Worm (Caenorhabditis elegans) whole organism, young adult: ENCODE measurements around the gene F20D6.11.

Experiments
- C06A6.2 ChIP-seq: fragments of 200-800 bp; sonication (Bioruptor generic); conservative IDR thresholded peaks from 2 replicates; pipeline ENCODE4 v1.3.6; 2022; ENCODE audit warnings: missing genetic modification characterization, missing compliant biosample characterization
- C17E4.6 ChIP-seq: fragments of 200-800 bp; sonication (Bioruptor generic); IDR thresholded peaks from 2 replicates; pipeline ENCODE4 v1.3.6; 2022; ENCODE audit warnings: missing genetic modification reagents, missing genetic modification characterization, missing compliant biosample characterization
- F23B12.7 ChIP-seq: sonication (generic microtip); optimal IDR thresholded peaks from 2 replicates; lab custom pipeline; 2017; ENCODE audit warnings: missing genetic modification characterization, mild to moderate bottlenecking, missing compliant biosample characterization, antibody characterized with exemption, moderate library complexity; ENCODE audit not compliant: insufficient read depth
- F37B4.10 ChIP-seq: fragments of 200-800 bp; sonication (Bioruptor generic); IDR thresholded peaks from 2 replicates; pipeline ENCODE4 v1.3.6; 2022; ENCODE audit warnings: missing genetic modification characterization, missing compliant biosample characterization
- F57C9.4 ChIP-seq: sonication (generic microtip); optimal IDR thresholded peaks from 2 replicates; lab custom pipeline; 2017; ENCODE audit warnings: mild to moderate bottlenecking, missing genetic modification characterization, missing compliant biosample characterization
- T07F8.4 ChIP-seq: sonication (generic microtip); optimal IDR thresholded peaks from 2 replicates; lab custom pipeline; 2016; ENCODE audit warnings: mild to moderate bottlenecking, missing genetic modification characterization, moderate library complexity, missing compliant biosample characterization
- Y79H2A.3 ChIP-seq: fragments of 200-800 bp; sonication (Bioruptor generic); conservative IDR thresholded peaks from 2 replicates; pipeline ENCODE4 v1.3.6; 2022; ENCODE audit warnings: missing genetic modification reagents, missing genetic modification characterization, missing compliant biosample characterization
- ZK185.1 ChIP-seq: sonication (generic microtip); optimal IDR thresholded peaks from 2 replicates; lab custom pipeline; 2016; ENCODE audit warnings: mild to moderate bottlenecking, missing genetic modification characterization, missing compliant biosample characterization; ENCODE audit not compliant: poor library complexity, severe bottlenecking
- attf-5 ChIP-seq: fragments of 200-800 bp; sonication (Bioruptor generic); optimal IDR thresholded peaks from 2 replicates; lab custom pipeline; 2018; ENCODE audit warnings: mild to moderate bottlenecking, missing genetic modification characterization, missing compliant biosample characterization
- attf-6 ChIP-seq: fragments of 200-800 bp; sonication (Bioruptor generic); IDR thresholded peaks from 2 replicates; pipeline ENCODE4 v1.3.6; 2022; ENCODE audit warnings: missing genetic modification reagents, missing genetic modification characterization, missing compliant biosample characterization
- ceh-100 ChIP-seq: fragments of 200-800 bp; sonication (Bioruptor generic); IDR thresholded peaks from 2 replicates; pipeline ENCODE4 v1.3.6; 2022; ENCODE audit warnings: missing genetic modification reagents, missing genetic modification characterization, missing compliant biosample characterization
- dpl-1 ChIP-seq: fragments of 150-350 bp; optimal IDR thresholded peaks from 2 replicates; lab custom pipeline; 2014; ENCODE audit warnings: missing biosample characterization, missing genetic modification reagents, missing genetic modification characterization
- hlh-26 ChIP-seq: fragments of 200-800 bp; sonication (Bioruptor generic); conservative IDR thresholded peaks from 2 replicates; pipeline ENCODE4 v1.3.6; 2022; ENCODE audit warnings: missing genetic modification reagents, missing genetic modification characterization, missing compliant biosample characterization
- hmg-1.2 ChIP-seq: fragments of 200-800 bp; sonication (Bioruptor generic); IDR thresholded peaks from 2 replicates; pipeline ENCODE4 v1.3.6; 2022; ENCODE audit warnings: missing genetic modification reagents, missing genetic modification characterization, missing compliant biosample characterization
- hmg-20 ChIP-seq: fragments of 200-800 bp; sonication (Bioruptor generic); IDR thresholded peaks from 2 replicates; pipeline ENCODE4 v1.3.6; 2022; ENCODE audit warnings: missing genetic modification reagents, missing genetic modification characterization, missing compliant biosample characterization
- let-526 ChIP-seq: fragments of 200-800 bp; sonication (Bioruptor generic); IDR thresholded peaks from 2 replicates; pipeline ENCODE4 v1.3.6; 2022; ENCODE audit warnings: missing genetic modification reagents, missing genetic modification characterization, missing compliant biosample characterization
- let-607 ChIP-seq, 2 experiments: fragments of 200-800 bp in 1 of 2; sonication (Bioruptor generic) in 1 of 2; sonication (generic microtip) in 1 of 2; optimal IDR thresholded peaks; 2 replicates each; lab custom pipeline; 2016 to 2018; ENCODE audit warnings: mild to moderate bottlenecking in 2 of 2, missing compliant biosample characterization in 2 of 2, missing genetic modification characterization in 2 of 2, moderate library complexity in 2 of 2, missing genotype in 1 of 2
- lin-54 ChIP-seq: fragments of 200-800 bp; sonication (Bioruptor generic); optimal IDR thresholded peaks from 2 replicates; lab custom pipeline; 2018; ENCODE audit warnings: mild to moderate bottlenecking, missing genetic modification characterization, missing compliant biosample characterization
- lir-1 ChIP-seq: fragments of 200-800 bp; sonication (Bioruptor generic); conservative IDR thresholded peaks from 2 replicates; pipeline ENCODE4 v1.3.6; 2022; ENCODE audit warnings: missing genetic modification reagents, missing genetic modification characterization, missing compliant biosample characterization
- lsl-1 ChIP-seq: fragments of 200-800 bp; sonication (Bioruptor generic); optimal IDR thresholded peaks from 2 replicates; lab custom pipeline; 2018; ENCODE audit warnings: mild to moderate bottlenecking, missing genetic modification characterization, moderate library complexity, missing compliant biosample characterization
- lsy-27 ChIP-seq: sonication (generic microtip); optimal IDR thresholded peaks from 2 replicates; lab custom pipeline; 2017; ENCODE audit warnings: missing genetic modification characterization, mild to moderate bottlenecking, missing compliant biosample characterization, antibody characterized with exemption, missing genotype, borderline replicate concordance; ENCODE audit not compliant: insufficient read depth
- madf-3 ChIP-seq: fragments of 200-800 bp; sonication (Bioruptor generic); IDR thresholded peaks from 2 replicates; pipeline ENCODE4 v1.3.6; 2022; ENCODE audit warnings: missing genetic modification reagents, missing genetic modification characterization, missing compliant biosample characterization
- madf-6 ChIP-seq: fragments of 200-800 bp; sonication (Bioruptor generic); IDR thresholded peaks from 2 replicates; pipeline ENCODE4 v1.3.6; 2022; ENCODE audit warnings: missing genetic modification reagents, missing genetic modification characterization, missing compliant biosample characterization
- mes-4 ChIP-seq: sonication (generic microtip); optimal IDR thresholded peaks from 2 replicates; lab custom pipeline; 2016; ENCODE audit warnings: missing genotype, missing genetic modification characterization, missing compliant biosample characterization
- nfyb-1 ChIP-seq: fragments of 200-800 bp; sonication (Bioruptor generic); IDR thresholded peaks from 2 replicates; pipeline ENCODE4 v1.3.6; 2022; ENCODE audit warnings: missing genetic modification reagents, missing genetic modification characterization, missing compliant biosample characterization
- nhr-120 ChIP-seq: fragments of 200-800 bp; sonication (Bioruptor generic); IDR thresholded peaks from 2 replicates; pipeline ENCODE4 v1.3.6; 2022; ENCODE audit warnings: missing genetic modification characterization, missing compliant biosample characterization
- nhr-80 ChIP-seq: sonication (generic microtip); optimal IDR thresholded peaks from 2 replicates; lab custom pipeline; 2016; ENCODE audit warnings: missing genetic modification characterization, missing compliant biosample characterization
- nhr-90 ChIP-seq: sonication (generic microtip); optimal IDR thresholded peaks from 2 replicates; lab custom pipeline; 2016; ENCODE audit warnings: missing genotype, mild to moderate bottlenecking, missing genetic modification characterization, missing compliant biosample characterization
- pbrm-1 ChIP-seq: fragments of 200-800 bp; sonication (Bioruptor generic); IDR thresholded peaks from 2 replicates; pipeline ENCODE4 v1.3.6; 2022; ENCODE audit warnings: missing genetic modification reagents, missing genetic modification characterization, missing compliant biosample characterization
- repo-1 ChIP-seq: sonication (generic microtip); optimal IDR thresholded peaks from 2 replicates; lab custom pipeline; 2017; ENCODE audit warnings: mild to moderate bottlenecking, missing genetic modification characterization, missing compliant biosample characterization
- zfh-2 ChIP-seq: fragments of 200-800 bp; sonication (Bioruptor generic); conservative IDR thresholded peaks from 2 replicates; pipeline ENCODE4 v1.3.6; 2022; ENCODE audit warnings: missing genetic modification reagents, missing genetic modification characterization, missing compliant biosample characterization
- ztf-18 ChIP-seq: sonication (generic microtip); optimal IDR thresholded peaks from 2 replicates; lab custom pipeline; 2016; ENCODE audit warnings: missing genotype, mild to moderate bottlenecking, missing genetic modification characterization, missing compliant biosample characterization

F20D6.11 gene

DNA sequence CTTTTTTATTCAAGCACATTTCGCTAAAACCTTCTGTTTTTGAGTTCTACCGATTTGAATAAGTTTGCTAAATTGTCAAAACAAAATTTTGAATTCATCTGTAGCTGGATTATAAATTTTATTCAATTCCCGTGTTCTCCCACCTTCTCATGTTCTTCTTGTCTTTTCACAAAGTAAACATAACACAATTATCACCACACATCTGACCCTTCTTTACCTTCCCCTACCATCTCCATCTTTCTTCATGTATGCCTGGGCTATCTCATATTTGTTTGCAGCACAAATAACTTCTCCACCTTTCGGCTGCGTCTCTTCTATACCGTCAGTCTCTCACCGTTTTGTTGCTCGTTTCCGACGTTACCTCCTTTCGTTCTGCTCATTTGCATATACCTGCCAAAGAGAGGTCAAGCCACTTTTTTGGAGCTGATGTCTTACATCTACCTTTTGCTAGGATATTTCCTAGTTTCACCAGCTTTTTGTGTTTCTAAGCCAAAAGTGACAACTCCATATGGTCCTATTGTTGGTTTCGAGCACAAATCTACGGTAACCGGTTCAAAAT lies 4.3 kb upstream of the F20D6.11 start, which contains the start of gene cest-17:
Gene cest-17, plus strand, starts transcription at position 248 of the 559 bp plus-strand sequence.
- TF ChIP-seq ztf-18 (no peak), hmg-1.2 (GFP tag; lab: Robert Waterston, UW) (peak; percentile 30; the same call in 1 of the 2 replicates)

DNA sequence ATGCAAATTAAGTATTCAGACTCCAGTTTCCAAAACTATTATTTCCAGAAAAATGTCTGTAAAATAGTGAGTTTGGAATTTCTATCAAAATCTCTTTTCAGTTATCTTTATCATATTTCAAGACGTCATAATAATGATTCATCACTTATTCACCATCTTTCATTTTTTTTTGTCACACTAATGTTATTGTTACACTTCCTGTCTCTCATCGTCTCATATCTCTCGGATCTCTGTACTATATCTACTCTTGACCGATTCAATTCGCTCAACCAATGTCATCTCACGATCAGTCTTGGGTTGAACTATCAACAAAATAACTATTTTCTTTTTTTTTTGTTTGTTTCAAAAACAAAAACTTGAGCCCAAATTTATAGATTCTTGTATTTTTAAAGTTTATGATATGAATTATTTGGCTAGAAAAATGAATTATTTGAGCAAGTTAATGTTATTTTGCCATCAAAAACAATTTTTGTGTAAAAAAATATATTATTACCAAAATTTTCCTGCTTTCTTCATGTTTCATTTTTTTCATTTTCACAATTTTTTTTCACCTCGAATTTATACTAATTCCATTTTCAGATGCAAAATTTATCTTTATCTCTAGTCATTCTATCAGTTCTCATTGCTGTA lies 2.5 kb upstream of the F20D6.11 start, which contains the start of gene cri-2:
Gene cri-2, plus strand, starts transcription at position 580 of the 630 bp plus-strand sequence.
- TF ChIP-seq ceh-100 (GFP tag; lab: Robert Waterston, UW) = no peak
- TF ChIP-seq hmg-1.2 (GFP tag; lab: Robert Waterston, UW) = peak; percentile 18; the same call in 1 of the 2 replicates

DNA sequence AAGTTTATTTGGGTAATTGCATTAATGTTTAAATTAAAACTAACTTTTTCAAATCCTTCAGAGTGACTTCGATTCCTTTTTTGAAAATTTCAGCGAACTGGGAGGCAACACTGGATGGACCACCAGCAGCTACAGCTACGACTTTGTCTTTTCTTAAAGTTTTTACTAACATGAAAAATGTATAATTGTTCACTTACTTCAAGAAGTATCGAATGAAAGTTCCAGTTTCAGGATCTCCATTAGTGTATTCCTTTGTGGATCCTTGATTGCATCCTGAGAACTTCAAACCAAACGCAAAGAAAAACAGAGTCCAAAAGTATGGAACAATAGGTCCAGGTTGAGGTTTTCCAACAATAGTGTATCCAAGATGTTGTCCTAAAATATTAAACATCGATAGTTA lies 1.9 kb downstream of the F20D6.11 start:
- TF ChIP-seq pbrm-1 = no peak
- no peak for TF ChIP-seq hmg-20
- no peak for TF ChIP-seq let-526 (GFP tag; lab: Robert Waterston, UW)
- no peak for TF ChIP-seq hlh-26
- no peak for TF ChIP-seq nfyb-1 (GFP tag; lab: Robert Waterston, UW)
- TF ChIP-seq, all 124 proteins: peak for 0

DNA sequence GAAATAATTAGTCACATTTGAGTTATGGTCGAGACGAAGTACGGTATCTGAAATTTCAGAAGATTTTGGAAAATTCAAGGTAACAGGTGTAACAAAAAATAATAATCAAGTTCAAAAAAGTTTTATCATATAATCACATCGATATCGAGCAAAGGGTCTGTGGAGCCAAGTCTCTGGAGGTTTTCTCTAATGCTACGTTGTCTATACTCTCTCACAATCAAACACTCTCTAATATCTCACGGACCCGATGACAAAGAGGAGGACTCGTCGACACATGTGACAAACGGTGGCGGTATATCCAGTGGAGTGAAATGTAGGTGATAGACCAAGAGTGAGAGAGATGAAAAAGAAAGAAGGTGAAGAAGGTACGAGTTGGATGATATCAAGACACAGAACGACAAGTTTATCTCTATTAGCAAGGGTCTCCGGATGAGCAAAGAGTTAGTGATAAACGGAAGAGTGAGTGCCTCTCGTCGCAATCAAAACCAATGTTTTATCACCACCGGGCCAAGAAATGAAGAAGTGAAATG lies 2.9 kb downstream of the F20D6.11 start, which contains the start of gene F20D6.10:
Gene F20D6.10, minus strand, starts transcription at position 51 of the 530 bp plus-strand sequence.
- TF ChIP-seq repo-1 (tag; lab: Kevin White, UChicago) (no peak), T07F8.4 (tag; lab: Kevin White, UChicago) (no peak), C06A6.2 (GFP tag; lab: Robert Waterston, UW) (no peak), attf-6 (GFP tag; lab: Robert Waterston, UW) (no peak), mes-4 (tag; lab: Kevin White, UChicago) (no peak), zfh-2 (GFP tag; lab: Robert Waterston, UW) (no peak), nhr-120 (no peak), let-607 (tag; optimal IDR thresholded peaks at IDR 0.05; lab: Kevin White, UChicago) (no peak), dpl-1 (GFP tag; lab: Kevin White, UChicago) (no peak), madf-6 (GFP tag; lab: Robert Waterston, UW) (no peak), lsl-1 (GFP tag; lab: Kevin White, UChicago) (no peak), lir-1 (no peak), C17E4.6 (GFP tag; lab: Robert Waterston, UW) (no peak), attf-5 (GFP tag; lab: Kevin White, UChicago) (no peak), lsy-27 (tag; lab: Kevin White, UChicago) (no peak), Y79H2A.3 (GFP tag; lab: Robert Waterston, UW) (no peak), F37B4.10 (GFP tag; lab: Robert Waterston, UW) (no peak)
- TF ChIP-seq, all 124 proteins: peak for 0

DNA sequence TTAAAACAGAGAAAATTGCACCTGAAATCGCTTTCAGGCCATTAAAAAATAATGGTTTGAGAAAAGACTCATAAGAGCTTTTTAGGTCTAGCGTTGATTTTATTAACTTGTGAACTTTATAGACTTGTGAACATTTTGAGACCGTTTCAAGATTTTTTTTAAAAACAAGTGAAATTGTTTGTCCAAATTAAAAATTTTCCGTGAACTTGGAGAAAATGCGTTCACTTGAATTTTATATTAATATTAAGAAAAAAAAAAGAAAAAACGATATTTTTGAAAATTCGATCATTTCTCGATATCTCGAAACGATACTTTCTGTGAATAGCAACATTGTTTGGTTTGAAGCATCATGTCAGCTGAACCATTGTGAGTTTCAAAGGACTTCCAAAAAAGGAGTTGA lies 8.5 kb downstream of the F20D6.11 start, which contains the start of gene F20D6.1:
Gene F20D6.1, plus strand, starts transcription at position 301 of the 400 bp plus-strand sequence.
- no peak for TF ChIP-seq nhr-80 (tag; lab: Kevin White, UChicago)
- TF ChIP-seq F23B12.7 = no peak
- TF ChIP-seq lin-54 = no peak
- no peak for TF ChIP-seq F57C9.4
- no peak for TF ChIP-seq nhr-90 (tag; lab: Kevin White, UChicago)
- TF ChIP-seq madf-3 (GFP tag; lab: Robert Waterston, UW) = no peak
- TF ChIP-seq mes-4 (tag; lab: Kevin White, UChicago) = no peak
- no peak for TF ChIP-seq ZK185.1 (tag; lab: Kevin White, UChicago)
